Fruit fly (Drosophila melanogaster): Measurements from ENCODE around the gene mud.
A peak's percentile ranks its signal among the peaks of the same experiment; 100 is the strongest.

DNA sequence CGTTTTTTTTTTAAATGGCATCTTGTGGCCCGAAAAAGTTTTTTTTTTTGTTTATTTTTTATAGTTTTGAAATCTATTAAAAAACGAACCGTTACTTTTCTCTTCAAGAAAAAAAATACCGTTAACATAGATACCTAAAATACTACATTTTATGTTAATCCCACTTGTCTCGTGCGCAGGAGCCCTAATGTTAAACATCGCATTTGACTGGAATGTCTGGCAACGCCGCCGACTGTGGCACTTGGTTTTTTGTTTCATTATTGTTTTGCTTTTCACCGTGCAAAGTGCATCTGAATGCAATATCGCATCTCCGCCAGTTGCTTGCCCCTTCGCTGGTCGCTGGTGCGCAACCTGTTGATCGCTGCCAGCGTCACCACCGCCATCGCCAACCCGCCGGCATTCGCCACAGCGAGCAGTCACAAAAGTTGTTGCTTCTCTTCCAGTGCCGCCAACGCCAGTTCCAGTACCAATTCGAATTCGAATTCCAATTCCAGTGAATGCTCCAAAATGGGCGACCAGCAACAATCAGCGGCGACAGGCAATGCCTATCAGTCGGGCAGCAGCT, 47.5 kb upstream of the mud start, which contains the start of gene CG11590:
- TF ChIP-seq Camta (GFP tag; optimal IDR thresholded peaks at IDR 0.05) (no peak), z (GFP tag; IDR thresholded peaks at IDR 0.05) (no peak), CG4424 (GFP tag; optimal IDR thresholded peaks at IDR 0.05) (no peak), GATAe (GFP tag; conservative IDR thresholded peaks at IDR 0.05) (no peak), E2f2 (GFP tag; IDR thresholded peaks at IDR 0.05) (peak; percentile 59)

Data from whole organism, embryonic.